Fruit fly (Drosophila melanogaster): Measurements from ENCODE around the gene jvl.
A peak's percentile ranks its signal among the peaks of the same experiment; 100 is the strongest.

The jvl gene

dm6 chr3R:14754806-14755488 is 13.6 kb downstream of the jvl start (continued):
- TF ChIP-seq org-1 (GFP tag; optimal IDR thresholded peaks at IDR 0.05) (peak; percentile 16), CG15073 (GFP tag; optimal IDR thresholded peaks at IDR 0.05) (no peak), nerfin-1 (tag; optimal IDR thresholded peaks at IDR 0.05) (no peak), BEAF-32 (GFP tag; optimal IDR thresholded peaks at IDR 0.05) (no peak), Ets65A (GFP tag) (no peak), CG3281 (GFP tag; optimal IDR thresholded peaks at IDR 0.05) (peak; percentile 6), ATbp (GFP tag; optimal IDR thresholded peaks at IDR 0.05) (peak; percentile 1), gsb-n (tag; optimal IDR thresholded peaks at IDR 0.05) (no peak), chinmo (GFP tag; IDR thresholded peaks at IDR 0.05; ENCODE audit: partially characterized antibody) (no peak), CG9437 (GFP tag; optimal IDR thresholded peaks at IDR 0.05) (peak; percentile 6), CG15011 (GFP tag; optimal IDR thresholded peaks at IDR 0.05) (no peak), CG11093 (GFP tag; IDR thresholded peaks at IDR 0.05) (0 out of 3 replicates have a peak, but pooled peaks have one; percentile 28), CG12769 (tag; optimal IDR thresholded peaks at IDR 0.05) (peak; percentile 17), crp (GFP tag; optimal IDR thresholded peaks at IDR 0.05) (no peak), Xbp1 (GFP tag; optimal IDR thresholded peaks at IDR 0.05) (peak; percentile 32), GATAe (GFP tag; conservative IDR thresholded peaks at IDR 0.05) (no peak), Sox100B (GFP tag; optimal IDR thresholded peaks at IDR 0.05) (peak; percentile 31), CG15479 (GFP tag; optimal IDR thresholded peaks at IDR 0.05) (no peak), dm (GFP tag; optimal IDR thresholded peaks at IDR 0.05) (no peak), Blimp-1 (GFP tag; optimal IDR thresholded peaks at IDR 0.05) (peak; percentile 42), Hr51 (GFP tag; optimal IDR thresholded peaks at IDR 0.05) (peak in 1 of 2 experiments; percentile 47), NC2α (GFP tag; optimal IDR thresholded peaks at IDR 0.05) (no peak), Stat92E (GFP tag; optimal IDR thresholded peaks at IDR 0.05) (no peak), lilli (GFP tag; optimal IDR thresholded peaks at IDR 0.05) (peak; percentile 50), insv (GFP tag; optimal IDR thresholded peaks at IDR 0.05) (no peak), Mrtf (GFP tag; IDR thresholded peaks at IDR 0.05) (no peak), Optix (GFP tag; IDR thresholded peaks at IDR 0.05) (no peak), CG11696 (GFP tag; IDR thresholded peaks at IDR 0.05) (0 out of 2 replicates have a peak, but pooled peaks have one; percentile 11), B-H1 (GFP tag; IDR thresholded peaks at IDR 0.05) (peak; percentile 56; the same call in 1 of the 3 replicates), Lhr (GFP tag; optimal IDR thresholded peaks at IDR 0.05) (no peak), abd-A (tag; optimal IDR thresholded peaks at IDR 0.05) (no peak), zf30C (GFP tag; optimal IDR thresholded peaks at IDR 0.05) (no peak), Atf6 (GFP tag; IDR thresholded peaks at IDR 0.05) (peak; percentile 60; the same call in 1 of the 2 replicates), dysf (GFP tag; IDR thresholded peaks at IDR 0.05) (peak; percentile 58; the same call in 1 of the 3 replicates), Doc2 (GFP tag; IDR thresholded peaks at IDR 0.05) (no peak), tap (tag; optimal IDR thresholded peaks at IDR 0.05) (peak; percentile 50), CG8359 (GFP tag; optimal IDR thresholded peaks at IDR 0.05; ENCODE audit: borderline replicate concordance) (no peak), zfh1 (GFP tag; IDR thresholded peaks at IDR 0.05) (0 out of 3 replicates have a peak, but pooled peaks have one; percentile 52), Sry-δ (GFP tag; optimal IDR thresholded peaks at IDR 0.05) (no peak), tna (GFP tag; IDR thresholded peaks at IDR 0.05; ENCODE audit: partially characterized antibody) (no peak), Ssrp (tag; optimal IDR thresholded peaks at IDR 0.05) (peak; percentile 10), Dad (GFP tag; optimal IDR thresholded peaks at IDR 0.05) (no peak), Antp (GFP tag; optimal IDR thresholded peaks at IDR 0.05) (no peak), CG6175 (GFP tag; IDR thresholded peaks at IDR 0.05) (no peak), unpg (GFP tag; optimal IDR thresholded peaks at IDR 0.05) (peak; percentile 50), Trl (optimal IDR thresholded peaks at IDR 0.05) (no peak), Trl (GFP tag; optimal IDR thresholded peaks at IDR 0.05) (no peak), Gug (GFP tag; IDR thresholded peaks at IDR 0.05) (0 out of 4 replicates have a peak, but pooled peaks have one; percentile 9), CG14860 (GFP tag; IDR thresholded peaks at IDR 0.05; ENCODE audit: partially characterized antibody) (no peak)

All from whole organism, embryonic.